Worm (Caenorhabditis elegans): ENCODE results near the gene hsp-17.

The hsp-17 gene

ce11 chrV:8402392-8402791 lies 16.7 kb upstream of the hsp-17 start, which contains the start of gene F52E1.9:
Gene F52E1.9, minus strand, starts transcription at chrV:8402669.
- TF ChIP-seq T22C8.4 (GFP tag; IDR thresholded peaks at IDR 0.05) (no peak), cog-1 (tag; optimal IDR thresholded peaks at IDR 0.05) (no peak), ztf-29 (GFP tag; IDR thresholded peaks at IDR 0.05) (no peak), med-1 (GFP tag; optimal IDR thresholded peaks at IDR 0.05; ENCODE audit: insufficient read depth) (no peak), tab-1 (GFP tag; IDR thresholded peaks at IDR 0.05) (no peak), klf-2 (GFP tag; conservative IDR thresholded peaks at IDR 0.05) (no peak), flt-1 (GFP tag; IDR thresholded peaks at IDR 0.05) (no peak)

ce11 chrV:8401267-8401666 lies 15.5 kb upstream of the hsp-17 start:
- TF ChIP-seq ztf-29 (GFP tag; IDR thresholded peaks at IDR 0.05) (no peak), med-1 (GFP tag; optimal IDR thresholded peaks at IDR 0.05; ENCODE audit: insufficient read depth) (no peak)

ce11 chrV:8400808-8401207 lies 15.1 kb upstream of the hsp-17 start:
- TF ChIP-seq cog-1 (tag; optimal IDR thresholded peaks at IDR 0.05) (no peak), med-1 (GFP tag; optimal IDR thresholded peaks at IDR 0.05; ENCODE audit: insufficient read depth) (no peak), ref-1 (GFP tag; conservative IDR thresholded peaks at IDR 0.05) (no peak), T22C8.4 (GFP tag; IDR thresholded peaks at IDR 0.05) (no peak), flt-1 (GFP tag; IDR thresholded peaks at IDR 0.05) (no peak), tab-1 (GFP tag; IDR thresholded peaks at IDR 0.05) (no peak), klf-2 (GFP tag; conservative IDR thresholded peaks at IDR 0.05) (no peak), ztf-23 (GFP tag; IDR thresholded peaks at IDR 0.05) (no peak), ztf-29 (GFP tag; IDR thresholded peaks at IDR 0.05) (no peak)

- no peak for TF ChIP-seq cog-1 (tag; optimal IDR thresholded peaks at IDR 0.05)
- TF ChIP-seq tab-1 (GFP tag; IDR thresholded peaks at IDR 0.05): no peak
- TF ChIP-seq flt-1 (GFP tag; IDR thresholded peaks at IDR 0.05): no peak
- TF ChIP-seq ref-1 (GFP tag; conservative IDR thresholded peaks at IDR 0.05): no peak
- no peak for TF ChIP-seq ztf-29 (GFP tag; IDR thresholded peaks at IDR 0.05)
- TF ChIP-seq med-1 (GFP tag; optimal IDR thresholded peaks at IDR 0.05; ENCODE audit: insufficient read depth): no peak
- TF ChIP-seq ztf-23 (GFP tag; IDR thresholded peaks at IDR 0.05): no peak
- no peak for TF ChIP-seq klf-2 (GFP tag; conservative IDR thresholded peaks at IDR 0.05)
- TF ChIP-seq T22C8.4 (GFP tag; IDR thresholded peaks at IDR 0.05): no peak
These were observed 8.7 kb upstream of the hsp-17 start, which contains the start of the genes pho-6 and F52E1.3 for ce11 chrV:8394357-8394850. Gene pho-6, minus strand, starts transcription at chrV:8394457. Gene F52E1.3, plus strand, starts transcription at chrV:8394800.

ce11 chrV:8389307-8389706 lies 3.6 kb upstream of the hsp-17 start:
- TF ChIP-seq ref-1 (GFP tag; conservative IDR thresholded peaks at IDR 0.05) (no peak), ztf-29 (GFP tag; IDR thresholded peaks at IDR 0.05) (no peak), klf-2 (GFP tag; conservative IDR thresholded peaks at IDR 0.05) (no peak), ztf-23 (GFP tag; IDR thresholded peaks at IDR 0.05) (no peak), T22C8.4 (GFP tag; IDR thresholded peaks at IDR 0.05) (no peak), med-1 (GFP tag; optimal IDR thresholded peaks at IDR 0.05; ENCODE audit: insufficient read depth) (no peak), cog-1 (tag; optimal IDR thresholded peaks at IDR 0.05) (no peak), flt-1 (GFP tag; IDR thresholded peaks at IDR 0.05) (no peak), tab-1 (GFP tag; IDR thresholded peaks at IDR 0.05) (no peak)

ce11 chrV:8387056-8387455 lies 1.3 kb upstream of the hsp-17 start, which contains the start of gene gcy-7:
Gene gcy-7, plus strand, starts transcription at chrV:8387356.
- no peak for TF ChIP-seq ztf-23 (GFP tag; IDR thresholded peaks at IDR 0.05)
- no peak for TF ChIP-seq med-1 (GFP tag; optimal IDR thresholded peaks at IDR 0.05; ENCODE audit: insufficient read depth)
- TF ChIP-seq klf-2 (GFP tag; conservative IDR thresholded peaks at IDR 0.05): no peak
- TF ChIP-seq flt-1 (GFP tag; IDR thresholded peaks at IDR 0.05): no peak
- no peak for TF ChIP-seq tab-1 (GFP tag; IDR thresholded peaks at IDR 0.05)
- no peak for TF ChIP-seq cog-1 (tag; optimal IDR thresholded peaks at IDR 0.05)
- TF ChIP-seq ztf-29 (GFP tag; IDR thresholded peaks at IDR 0.05): no peak
- TF ChIP-seq T22C8.4 (GFP tag; IDR thresholded peaks at IDR 0.05): no peak
- TF ChIP-seq ref-1 (GFP tag; conservative IDR thresholded peaks at IDR 0.05): no peak

- TF ChIP-seq flt-1 (GFP tag; IDR thresholded peaks at IDR 0.05): no peak
- no peak for TF ChIP-seq klf-2 (GFP tag; conservative IDR thresholded peaks at IDR 0.05)
- TF ChIP-seq ztf-23 (GFP tag; IDR thresholded peaks at IDR 0.05): no peak
- TF ChIP-seq med-1 (GFP tag; optimal IDR thresholded peaks at IDR 0.05; ENCODE audit: insufficient read depth): no peak
- TF ChIP-seq T22C8.4 (GFP tag; IDR thresholded peaks at IDR 0.05): no peak
- TF ChIP-seq ref-1 (GFP tag; conservative IDR thresholded peaks at IDR 0.05): no peak
- TF ChIP-seq cog-1 (tag; optimal IDR thresholded peaks at IDR 0.05): no peak
- no peak for TF ChIP-seq tab-1 (GFP tag; IDR thresholded peaks at IDR 0.05)
- no peak for TF ChIP-seq ztf-29 (GFP tag; IDR thresholded peaks at IDR 0.05)
These were observed 920 bp downstream of the hsp-17 start for ce11 chrV:8384809-8385208.

- TF ChIP-seq ref-1 (GFP tag; conservative IDR thresholded peaks at IDR 0.05) (no peak), T22C8.4 (GFP tag; IDR thresholded peaks at IDR 0.05) (no peak), ztf-29 (GFP tag; IDR thresholded peaks at IDR 0.05) (no peak), klf-2 (GFP tag; conservative IDR thresholded peaks at IDR 0.05) (no peak), flt-1 (GFP tag; IDR thresholded peaks at IDR 0.05) (no peak), ztf-23 (GFP tag; IDR thresholded peaks at IDR 0.05) (no peak), tab-1 (GFP tag; IDR thresholded peaks at IDR 0.05) (no peak), cog-1 (tag; optimal IDR thresholded peaks at IDR 0.05) (no peak), med-1 (GFP tag; optimal IDR thresholded peaks at IDR 0.05; ENCODE audit: insufficient read depth) (no peak)
These were observed 2.0 kb downstream of the hsp-17 start, which contains the start of gene F52E1.14 for ce11 chrV:8383716-8384115. Gene F52E1.14, plus strand, starts transcription at chrV:8383922.

- TF ChIP-seq tab-1 (GFP tag; IDR thresholded peaks at IDR 0.05) (no peak), ztf-23 (GFP tag; IDR thresholded peaks at IDR 0.05) (no peak), cog-1 (tag; optimal IDR thresholded peaks at IDR 0.05) (no peak), klf-2 (GFP tag; conservative IDR thresholded peaks at IDR 0.05) (no peak), T22C8.4 (GFP tag; IDR thresholded peaks at IDR 0.05) (no peak)
These were observed 5.7 kb downstream of the hsp-17 start for ce11 chrV:8380076-8380475.

ce11 chrV:8379206-8379605 lies 6.5 kb downstream of the hsp-17 start, which contains the start of gene F52E1.5:
Gene F52E1.5, plus strand, starts transcription at chrV:8379506.
- no peak for TF ChIP-seq flt-1 (GFP tag; IDR thresholded peaks at IDR 0.05)
- no peak for TF ChIP-seq tab-1 (GFP tag; IDR thresholded peaks at IDR 0.05)
- TF ChIP-seq cog-1 (tag; optimal IDR thresholded peaks at IDR 0.05): no peak
- TF ChIP-seq ztf-23 (GFP tag; IDR thresholded peaks at IDR 0.05): no peak
- no peak for TF ChIP-seq klf-2 (GFP tag; conservative IDR thresholded peaks at IDR 0.05)
- no peak for TF ChIP-seq ztf-29 (GFP tag; IDR thresholded peaks at IDR 0.05)
- TF ChIP-seq med-1 (GFP tag; optimal IDR thresholded peaks at IDR 0.05; ENCODE audit: insufficient read depth): no peak
- TF ChIP-seq ref-1 (GFP tag; conservative IDR thresholded peaks at IDR 0.05): no peak
- TF ChIP-seq T22C8.4 (GFP tag; IDR thresholded peaks at IDR 0.05): no peak
